Fruit fly (Drosophila melanogaster) whole organism, embryonic: ENCODE results near the gene pall.
A peak's percentile ranks its signal among the peaks of the same experiment; 100 is the strongest.

Source experiments
- Awh ChIP-seq: fragments of 200-800 bp; sonication (Bioruptor generic); IDR thresholded peaks from 2 replicates; pipeline ENCODE4, ENCODE4 v1.3.6; 2022; ENCODE audit warnings: missing biosample characterization, missing genetic modification characterization
- Bteb2 ChIP-seq: fragments of 200-800 bp; sonication (Bioruptor generic); optimal IDR thresholded peaks from 2 replicates; lab custom pipeline; 2016; ENCODE audit warnings: missing biosample characterization, missing genetic modification characterization
- C15 ChIP-seq: fragments of 200-800 bp; sonication (Bioruptor generic); IDR thresholded peaks from 3 replicates; pipeline ENCODE4 v1.3.6; 2022; ENCODE audit warnings: missing biosample characterization, missing genetic modification characterization
- CG10321 ChIP-seq: fragments of 200-800 bp; sonication (Bioruptor generic); IDR thresholded peaks from 2 replicates; pipeline ENCODE4 v1.3.6; 2022; ENCODE audit warnings: missing biosample characterization, missing genetic modification characterization
- CG10543 ChIP-seq: fragments of 200-800 bp; sonication (Bioruptor generic); optimal IDR thresholded peaks from 3 replicates; lab custom pipeline; 2017; ENCODE audit warnings: missing biosample characterization, mild to moderate bottlenecking, missing genetic modification characterization, moderate library complexity
- CG10565 ChIP-seq: fragments of 200-800 bp; sonication (Bioruptor generic); optimal IDR thresholded peaks from 3 replicates; lab custom pipeline; 2016; ENCODE audit warnings: missing biosample characterization, mild to moderate bottlenecking, missing genetic modification characterization
- CG10979 ChIP-seq: fragments of 200-800 bp; sonication (Bioruptor generic); optimal IDR thresholded peaks from 2 replicates; lab custom pipeline; 2018; ENCODE audit warnings: missing biosample characterization, mild to moderate bottlenecking, missing genetic modification characterization, moderate library complexity
- CG11398 ChIP-seq: fragments of 200-800 bp; sonication (Bioruptor generic); optimal IDR thresholded peaks from 2 replicates; lab custom pipeline; 2016; ENCODE audit warnings: missing biosample characterization, missing genetic modification characterization
- CG11504 ChIP-seq: fragments of 200-800 bp; sonication (Bioruptor generic); optimal IDR thresholded peaks from 3 replicates; lab custom pipeline; 2019; ENCODE audit warnings: missing biosample characterization, mild to moderate bottlenecking, missing genetic modification characterization, moderate library complexity
- CG12236 ChIP-seq: fragments of 200-800 bp; sonication (Bioruptor generic); optimal IDR thresholded peaks from 2 replicates; lab custom pipeline; 2016; ENCODE audit warnings: missing biosample characterization, missing genetic modification characterization
- CG12391 ChIP-seq: fragments of 200-800 bp; sonication (Bioruptor generic); optimal IDR thresholded peaks from 3 replicates; lab custom pipeline; 2018; ENCODE audit warnings: missing biosample characterization, mild to moderate bottlenecking, missing genetic modification characterization, moderate library complexity
- CG12942 ChIP-seq: fragments of 200-800 bp; sonication (Bioruptor generic); optimal IDR thresholded peaks from 3 replicates; lab custom pipeline; 2016; ENCODE audit warnings: missing biosample characterization, missing genetic modification characterization
- CG14014 ChIP-seq: fragments of 200-800 bp; sonication (Bioruptor generic); IDR thresholded peaks from 2 replicates; pipeline ENCODE4 v1.3.6; 2022; ENCODE audit warnings: missing biosample characterization, missing genetic modification characterization
- CG15073 ChIP-seq: fragments of 200-800 bp; sonication (Bioruptor generic); optimal IDR thresholded peaks from 2 replicates; lab custom pipeline; 2016; ENCODE audit warnings: missing biosample characterization, missing genetic modification characterization
- CG15479 ChIP-seq: fragments of 200-800 bp; sonication (Bioruptor generic); optimal IDR thresholded peaks from 3 replicates; lab custom pipeline; 2019; ENCODE audit warnings: missing biosample characterization, mild to moderate bottlenecking, missing genetic modification characterization, moderate library complexity
- CG16815 ChIP-seq: fragments of 200-800 bp; sonication (Bioruptor generic); optimal IDR thresholded peaks from 3 replicates; lab custom pipeline; 2017; ENCODE audit warnings: missing biosample characterization, mild to moderate bottlenecking, missing genetic modification characterization
- CG17328 ChIP-seq: fragments of 200-800 bp; sonication (Bioruptor generic); IDR thresholded peaks from 2 replicates; pipeline ENCODE4 v1.3.6; 2022; ENCODE audit warnings: missing biosample characterization, missing genetic modification characterization
- CG17829 ChIP-seq: fragments of 200-800 bp; optimal IDR thresholded peaks from 2 replicates; lab custom pipeline; 2019; ENCODE audit warnings: missing biosample characterization, mild to moderate bottlenecking, missing genetic modification characterization, moderate library complexity
- CG2875 ChIP-seq: fragments of 200-800 bp; sonication (Bioruptor generic); optimal IDR thresholded peaks from 2 replicates; lab custom pipeline; 2017; ENCODE audit warnings: missing biosample characterization, mild to moderate bottlenecking, missing genetic modification characterization, missing genetic modification reagents
- CG3065 ChIP-seq: fragments of 200-800 bp; sonication (Bioruptor generic); optimal IDR thresholded peaks from 2 replicates; lab custom pipeline; 2016; ENCODE audit warnings: missing biosample characterization, missing genetic modification characterization
- CG3281 ChIP-seq: fragments of 200-800 bp; sonication (Bioruptor generic); optimal IDR thresholded peaks from 3 replicates; lab custom pipeline; 2017; ENCODE audit warnings: missing biosample characterization, mild to moderate bottlenecking, missing genetic modification characterization
- CG7786 ChIP-seq: fragments of 200-800 bp; sonication (Bioruptor generic); optimal IDR thresholded peaks from 2 replicates; lab custom pipeline; 2016; ENCODE audit warnings: missing biosample characterization, missing genetic modification characterization
- CG7928 ChIP-seq: fragments of 200-800 bp; sonication (Bioruptor generic); optimal IDR thresholded peaks from 2 replicates; lab custom pipeline; 2017; ENCODE audit warnings: missing biosample characterization, mild to moderate bottlenecking, missing genetic modification characterization
- D ChIP-seq, 2 experiments: fragments of 200-800 bp in 1 of 2; fragments of >200 bp in 1 of 2; sonication (Bioruptor generic) in 1 of 2; optimal IDR thresholded peaks; 2 replicates in 1 of 2; 3 replicates in 1 of 2; lab custom pipeline; 2017; ENCODE audit warnings: mild to moderate bottlenecking in 1 of 2, missing biosample characterization in 1 of 2, missing genetic modification characterization in 1 of 2, missing genetic modification reagents in 1 of 2
- E2f2 ChIP-seq: fragments of 200-800 bp; sonication (Bioruptor generic); IDR thresholded peaks from 2 replicates; pipeline ENCODE4 v1.3.6; 2022; ENCODE audit warnings: missing biosample characterization, missing genetic modification characterization
- Eip74EF ChIP-seq, 2 experiments: fragments of 200-800 bp in 1 of 2; fragments of >200 bp in 1 of 2; sonication (Bioruptor generic) in 1 of 2; optimal IDR thresholded peaks; 2 replicates each; lab custom pipeline; 2017 to 2019; ENCODE audit warnings: missing biosample characterization in 2 of 2, missing genetic modification characterization in 2 of 2, mild to moderate bottlenecking in 1 of 2, moderate library complexity in 1 of 2
- Hr78 ChIP-seq, 2 experiments: fragments of 200-800 bp in 1 of 2; fragments of >200 bp in 1 of 2; sonication (Bioruptor generic) in 1 of 2; optimal IDR thresholded peaks; 2 replicates each; lab custom pipeline; 2017 to 2019; ENCODE audit warnings: missing biosample characterization in 2 of 2, missing genetic modification characterization in 2 of 2, mild to moderate bottlenecking in 1 of 2, moderate library complexity in 1 of 2
- Lhr ChIP-seq: fragments of 200-800 bp; sonication (Bioruptor generic); optimal IDR thresholded peaks from 3 replicates; lab custom pipeline; 2017; ENCODE audit warnings: mild to moderate bottlenecking, missing biosample characterization, missing genetic modification reagents, missing genetic modification characterization
- Lpt ChIP-seq: fragments of >200 bp; optimal IDR thresholded peaks from 2 replicates; lab custom pipeline; 2018; ENCODE audit warnings: missing biosample characterization, missing genetic modification characterization
- MESR4 ChIP-seq: fragments of 200-800 bp; sonication (Bioruptor generic); optimal IDR thresholded peaks from 2 replicates; lab custom pipeline; 2018; ENCODE audit warnings: missing biosample characterization, mild to moderate bottlenecking, missing genetic modification characterization, moderate library complexity
- Med ChIP-seq: fragments of 200-800 bp; sonication (Bioruptor generic); peaks from one replicate; lab custom pipeline; 2016; ENCODE audit warnings: missing biosample characterization, missing genetic modification characterization, mild to moderate bottlenecking, inconsistent platforms, moderate library complexity
- YL-1 ChIP-seq: fragments of 200-800 bp; sonication (Bioruptor generic); optimal IDR thresholded peaks from 3 replicates; lab custom pipeline; 2017; ENCODE audit warnings: missing biosample characterization, mild to moderate bottlenecking, missing genetic modification characterization
- ap ChIP-seq: fragments of 200-800 bp; sonication (Bioruptor generic); IDR thresholded peaks from 2 replicates; pipeline ENCODE4 v1.3.6; 2022; ENCODE audit warnings: missing biosample characterization, missing genetic modification characterization
- ash1 ChIP-seq: fragments of 200-800 bp; sonication (Bioruptor generic); optimal IDR thresholded peaks from 2 replicates; lab custom pipeline; 2018; ENCODE audit warnings: missing biosample characterization, mild to moderate bottlenecking, missing genetic modification characterization
- eve ChIP-seq, 2 experiments: fragments of >200 bp; optimal IDR thresholded peaks; 2 replicates each; lab custom pipeline; 2017; ENCODE audit warnings: missing biosample characterization in 2 of 2, missing genetic modification characterization in 2 of 2
- gce ChIP-seq: fragments of 200-800 bp; sonication (Bioruptor generic); IDR thresholded peaks from 3 replicates; pipeline ENCODE4 v1.3.6; 2022; ENCODE audit warnings: missing biosample characterization, missing genetic modification characterization
- gem ChIP-seq: fragments of 200-800 bp; sonication (Bioruptor generic); optimal IDR thresholded peaks from 2 replicates; lab custom pipeline; 2019; ENCODE audit warnings: missing biosample characterization, mild to moderate bottlenecking, missing genetic modification characterization, moderate library complexity
- grn ChIP-seq: fragments of 200-800 bp; sonication (Bioruptor generic); optimal IDR thresholded peaks from 3 replicates; lab custom pipeline; 2017; ENCODE audit warnings: missing biosample characterization, missing genetic modification characterization
- gro ChIP-seq: fragments of 200-800 bp; sonication (Bioruptor generic); optimal IDR thresholded peaks from 2 replicates; lab custom pipeline; 2016; ENCODE audit warnings: missing biosample characterization, missing genetic modification characterization
- jing ChIP-seq: fragments of 200-800 bp; sonication (Bioruptor generic); optimal IDR thresholded peaks from 2 replicates; lab custom pipeline; 2018; ENCODE audit warnings: missing biosample characterization, mild to moderate bottlenecking, missing genetic modification characterization
- lab ChIP-seq: fragments of 200-800 bp; sonication (Bioruptor generic); optimal IDR thresholded peaks from 3 replicates; lab custom pipeline; 2017; ENCODE audit warnings: missing biosample characterization, missing genetic modification characterization, mild to moderate bottlenecking, moderate library complexity, missing genetic modification reagents
- lola ChIP-seq, 3 experiments: fragments of >200 bp in 2 of 3; fragments of 200-800 bp in 1 of 3; sonication (Bioruptor generic) in 1 of 3; optimal IDR thresholded peaks; 2 replicates each; lab custom pipeline; 2017 to 2019; ENCODE audit warnings: missing biosample characterization in 3 of 3, missing genetic modification characterization in 3 of 3, mild to moderate bottlenecking in 1 of 3, moderate library complexity in 1 of 3
- mirr ChIP-seq: fragments of 200-800 bp; sonication (Bioruptor generic); optimal IDR thresholded peaks from 3 replicates; lab custom pipeline; 2018; ENCODE audit warnings: missing biosample characterization, mild to moderate bottlenecking, missing genetic modification characterization
- otp ChIP-seq: fragments of 200-800 bp; sonication (Bioruptor generic); IDR thresholded peaks from 3 replicates; pipeline ENCODE4, ENCODE4 v1.3.6; 2022; ENCODE audit warnings: missing biosample characterization, missing genetic modification characterization
- pho ChIP-seq: fragments of 200-800 bp; sonication (Bioruptor generic); optimal IDR thresholded peaks from 2 replicates; lab custom pipeline; 2016; ENCODE audit warnings: missing biosample characterization, missing genetic modification characterization
- scrt ChIP-seq: fragments of 200-800 bp; sonication (Bioruptor generic); optimal IDR thresholded peaks from 2 replicates; lab custom pipeline; 2018; ENCODE audit warnings: missing biosample characterization, mild to moderate bottlenecking, missing genetic modification characterization, moderate library complexity
- sens ChIP-seq: fragments of 200-800 bp; sonication (Bioruptor generic); peaks from one replicate; lab custom pipeline; 2016; ENCODE audit warnings: missing biosample characterization, missing genetic modification characterization
- sna ChIP-seq: fragments of 200-800 bp; sonication (Bioruptor generic); IDR thresholded peaks from 2 replicates; pipeline ENCODE4 v1.3.6; 2022; ENCODE audit warnings: missing biosample characterization, missing genetic modification characterization; ENCODE audit not compliant: partially characterized antibody
- sr ChIP-seq: fragments of 200-800 bp; sonication (Bioruptor generic); IDR thresholded peaks from 3 replicates; pipeline ENCODE4 v1.3.6; 2022; ENCODE audit warnings: missing biosample characterization, missing genetic modification characterization

The pall gene

dm6 chr3L:9468261-9468890, 19.2 kb downstream of the pall start (continued):
- TF ChIP-seq CG12942, result no peak
- no peak for TF ChIP-seq CG14014 (GFP tag; lab: Robert Waterston, UW)
- TF ChIP-seq lab (GFP tag; lab: Kevin White, UChicago), result peak; percentile 21
- no peak for TF ChIP-seq pho (GFP tag; lab: Kevin White, UChicago)
- no peak for TF ChIP-seq CG16815 (GFP tag; lab: Kevin White, UChicago)
- no peak for TF ChIP-seq sr (GFP tag; lab: Robert Waterston, UW)
- no peak for TF ChIP-seq CG7928 (GFP tag; lab: Kevin White, UChicago)
- no peak for TF ChIP-seq CG10543
- no peak for TF ChIP-seq MESR4 (GFP tag; lab: Kevin White, UChicago)
- no peak for TF ChIP-seq CG11398 (GFP tag; lab: Kevin White, UChicago)
- TF ChIP-seq CG15479 (GFP tag; lab: Kevin White, UChicago), result no peak
- TF ChIP-seq C15 (GFP tag; lab: Robert Waterston, UW), result no peak
- TF ChIP-seq scrt (GFP tag; lab: Kevin White, UChicago), result peak; percentile 11
- no peak for TF ChIP-seq CG3065 (GFP tag; lab: Kevin White, UChicago)
- no peak for TF ChIP-seq Awh (GFP tag; lab: Robert Waterston, UW)
- TF ChIP-seq Bteb2 (GFP tag; lab: Kevin White, UChicago), result no peak
- TF ChIP-seq grn (GFP tag; lab: Kevin White, UChicago), result no peak
- no peak for TF ChIP-seq gce
- TF ChIP-seq gro (GFP tag; lab: Kevin White, UChicago), result no peak
- no peak for TF ChIP-seq CG2875 (GFP tag; lab: Kevin White, UChicago)
- TF ChIP-seq Lhr (GFP tag; lab: Kevin White, UChicago), result no peak
- no peak for TF ChIP-seq CG12236 (GFP tag; lab: Kevin White, UChicago)
- no peak for TF ChIP-seq sna (GFP tag; lab: Robert Waterston, UW)
- no peak for TF ChIP-seq ash1 (GFP tag; lab: Kevin White, UChicago)
- TF ChIP-seq jing (GFP tag; lab: Kevin White, UChicago), result no peak
- peak in 1 of 2 experiments; percentile 17 for TF ChIP-seq Eip74EF (GFP tag; optimal IDR thresholded peaks at IDR 0.05; lab: Kevin White, UChicago)
- peak; percentile 51 for TF ChIP-seq CG3281 (GFP tag; lab: Kevin White, UChicago)
- TF ChIP-seq Lpt, result no peak
- TF ChIP-seq CG17328 (GFP tag; lab: Robert Waterston, UW), result no peak
- TF ChIP-seq ap (GFP tag; lab: Robert Waterston, UW), result no peak
- TF ChIP-seq CG10321 (GFP tag; lab: Robert Waterston, UW), result no peak
- peak; percentile 13 for TF ChIP-seq CG7786 (GFP tag; lab: Kevin White, UChicago)
- no peak for TF ChIP-seq otp (GFP tag; lab: Robert Waterston, UW)
- no peak for TF ChIP-seq D (optimal IDR thresholded peaks at IDR 0.05; lab: Kevin White, UChicago)
- TF ChIP-seq D (GFP tag; optimal IDR thresholded peaks at IDR 0.05; lab: Kevin White, UChicago), result peak; percentile 34
- no peak for TF ChIP-seq CG10565 (GFP tag; lab: Kevin White, UChicago)
- peak; percentile 82 for TF ChIP-seq sens (GFP tag; lab: Kevin White, UChicago)
- TF ChIP-seq mirr, result no peak
- no peak for TF ChIP-seq CG15073 (GFP tag; lab: Kevin White, UChicago)
- peak; percentile 35 for TF ChIP-seq CG12391 (tag; lab: Kevin White, UChicago)
- no peak for TF ChIP-seq lola (GFP tag; optimal IDR thresholded peaks at IDR 0.05; lab: Kevin White, UChicago)
- TF ChIP-seq CG11504 (tag; lab: Kevin White, UChicago), result peak; percentile 66
- TF ChIP-seq YL-1, result no peak
- TF ChIP-seq eve (GFP tag; optimal IDR thresholded peaks at IDR 0.05; lab: Kevin White, UChicago), result no peak
- TF ChIP-seq Hr78 (GFP tag; optimal IDR thresholded peaks at IDR 0.05; lab: Kevin White, UChicago), result no peak
- peak; percentile 58 for TF ChIP-seq gem
- TF ChIP-seq E2f2 (GFP tag; lab: Robert Waterston, UW), result no peak
- TF ChIP-seq CG10979, result peak; percentile 42
- peak; percentile 76 for TF ChIP-seq Med (GFP tag; lab: Kevin White, UChicago)
- no peak for TF ChIP-seq CG17829 (tag; lab: Kevin White, UChicago)
